Worm (Caenorhabditis elegans) whole organism, L4 larva: ENCODE results near the gene clec-218.

Source experiments
- Y48G9A.11 ChIP-seq: fragments of 200-800 bp; sonication (Bioruptor generic); IDR thresholded peaks from 2 replicates; pipeline ENCODE4 v1.3.6; 2022; ENCODE audit warnings: missing genetic modification reagents, missing genetic modification characterization, missing compliant biosample characterization
- nhr-77 ChIP-seq: fragments of 150-350 bp; optimal IDR thresholded peaks from 2 replicates; lab custom pipeline; 2014; ENCODE audit warnings: missing biosample characterization, missing genetic modification characterization

ce11 chrV:8280770-8281169 is 27.0 kb upstream of the clec-218 start, which contains the start of gene str-135:
- no peak for TF ChIP-seq Y48G9A.11 (GFP tag; lab: Robert Waterston, UW)
- TF ChIP-seq nhr-77: no peak
